Fruit fly (Drosophila melanogaster): ENCODE data around the gene CG15347.
A peak's percentile ranks its signal among the peaks of the same experiment; 100 is the strongest.

The CG15347 gene

DNA sequence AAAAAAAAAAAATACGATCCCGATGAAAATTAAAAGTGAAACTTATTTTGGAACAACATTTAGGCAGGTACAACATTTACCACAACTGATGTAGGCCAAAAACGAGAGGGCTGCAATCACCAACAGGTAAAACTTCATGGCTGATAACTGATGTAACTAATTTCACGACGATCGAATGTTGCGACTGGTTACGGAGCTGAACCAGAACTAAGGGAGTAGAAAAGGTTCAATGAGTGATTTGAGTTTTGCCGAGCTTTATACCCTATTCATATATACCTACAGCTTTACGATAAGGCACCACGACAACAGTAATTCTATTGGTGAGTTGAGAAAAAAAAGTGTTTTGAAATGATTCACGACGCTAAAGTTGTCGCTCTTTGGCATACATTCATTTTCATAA lies at the start of gene CG15347:
Gene CG15347, minus strand, starts transcription at position 213 of the 400 bp plus-strand sequence.
- no peak for TF ChIP-seq ttk (optimal IDR thresholded peaks at IDR 0.05)

DNA sequence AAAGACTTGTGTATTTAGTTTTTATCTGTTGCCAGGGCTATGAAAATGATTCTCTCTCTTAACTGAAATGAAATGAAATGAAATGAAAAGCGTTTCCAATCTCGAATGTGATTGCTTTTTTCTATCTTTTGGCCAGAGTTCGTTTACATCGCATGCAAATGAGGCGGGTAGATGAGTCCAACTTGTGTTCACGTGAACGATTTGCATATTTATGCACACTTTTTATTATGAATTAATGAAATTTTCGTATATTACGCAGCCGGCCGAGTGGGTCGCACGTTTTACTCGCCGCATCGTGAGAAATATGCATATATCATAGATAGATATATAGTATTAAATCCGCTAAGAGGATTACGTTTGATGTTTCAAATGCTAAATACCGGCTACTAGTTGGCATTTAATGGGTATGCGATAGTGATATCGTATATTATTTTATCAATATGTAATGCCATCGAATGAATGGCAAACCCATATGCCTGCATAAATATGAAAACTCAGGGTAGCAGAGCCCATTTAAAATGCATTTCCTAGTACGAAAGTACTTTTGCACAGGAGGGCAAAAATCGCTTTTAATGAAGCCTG lies 44.4 kb upstream of the CG15347 start:
- TF ChIP-seq Sin3A (optimal IDR thresholded peaks at IDR 0.05) (no peak), ttk (optimal IDR thresholded peaks at IDR 0.05) (no peak), insv (optimal IDR thresholded peaks at IDR 0.05) (no peak), Myc (optimal IDR thresholded peaks at IDR 0.05) (no peak), psq (optimal IDR thresholded peaks at IDR 0.05) (no peak), h (optimal IDR thresholded peaks at IDR 0.05) (no peak)

DNA sequence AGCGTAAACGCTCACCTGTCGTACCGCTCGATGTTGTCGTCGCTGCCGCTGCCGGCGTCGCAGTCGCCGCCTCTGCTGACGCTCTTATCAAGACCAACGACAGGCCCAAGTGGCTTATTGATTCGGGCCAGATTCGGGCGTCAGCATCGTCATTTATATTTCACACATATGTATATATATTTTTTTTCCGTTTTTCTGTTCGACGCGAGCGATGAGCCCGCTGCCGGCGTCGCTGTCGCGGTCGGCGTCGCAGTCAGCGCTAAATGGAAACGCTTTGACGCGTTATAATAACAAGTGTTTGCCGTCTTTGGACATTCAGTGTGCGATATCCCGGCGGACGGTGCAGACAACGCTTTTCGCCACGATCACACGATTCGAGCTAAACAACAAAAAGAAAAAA lies 41.4 kb upstream of the CG15347 start:
- TF ChIP-seq Myc (optimal IDR thresholded peaks at IDR 0.05), result no peak

DNA sequence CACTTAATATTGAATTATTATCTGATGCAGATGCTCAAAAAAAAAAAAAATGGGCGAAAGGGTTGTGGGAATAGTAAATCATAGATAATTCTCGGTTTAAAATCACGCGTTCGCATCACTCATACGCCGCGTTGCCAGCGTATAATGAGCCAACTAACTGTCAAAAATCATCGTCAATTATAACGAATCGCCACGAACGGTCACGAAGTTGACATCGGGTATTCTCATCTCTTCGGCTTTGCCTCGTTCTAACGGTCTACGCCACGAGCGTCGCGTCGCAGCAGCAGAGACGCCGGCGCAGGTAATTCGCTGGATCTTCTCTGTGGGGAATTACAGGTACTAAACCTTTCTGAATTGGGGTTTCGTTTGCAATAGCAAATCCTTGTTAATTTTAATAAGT lies 40.7 kb upstream of the CG15347 start:
- TF ChIP-seq h (optimal IDR thresholded peaks at IDR 0.05), result no peak

DNA sequence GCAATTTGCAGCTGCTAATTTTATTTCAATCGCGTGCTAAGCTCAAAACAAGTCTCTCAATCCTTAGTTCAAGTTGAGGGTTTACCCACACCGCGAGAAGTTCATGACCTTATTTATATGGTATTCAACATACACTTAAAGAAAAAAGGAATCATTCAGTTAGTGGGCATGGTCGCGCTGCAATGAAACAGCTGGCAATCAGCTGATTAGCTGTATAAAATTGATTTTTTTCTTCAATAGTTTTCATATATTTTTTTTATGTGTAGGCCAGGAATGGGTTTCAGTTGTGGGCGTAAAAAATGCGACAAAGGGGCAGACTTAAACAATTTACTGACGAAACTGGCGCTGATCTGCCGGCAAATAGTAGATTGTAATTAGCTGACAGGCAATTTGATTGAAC lies 38.5 kb upstream of the CG15347 start:
- no peak for TF ChIP-seq ttk (optimal IDR thresholded peaks at IDR 0.05)
- TF ChIP-seq h (optimal IDR thresholded peaks at IDR 0.05), result no peak
- TF ChIP-seq insv (optimal IDR thresholded peaks at IDR 0.05), result no peak
- TF ChIP-seq Sin3A (optimal IDR thresholded peaks at IDR 0.05), result no peak
- TF ChIP-seq Myc (optimal IDR thresholded peaks at IDR 0.05), result no peak
- TF ChIP-seq psq (optimal IDR thresholded peaks at IDR 0.05), result no peak

DNA sequence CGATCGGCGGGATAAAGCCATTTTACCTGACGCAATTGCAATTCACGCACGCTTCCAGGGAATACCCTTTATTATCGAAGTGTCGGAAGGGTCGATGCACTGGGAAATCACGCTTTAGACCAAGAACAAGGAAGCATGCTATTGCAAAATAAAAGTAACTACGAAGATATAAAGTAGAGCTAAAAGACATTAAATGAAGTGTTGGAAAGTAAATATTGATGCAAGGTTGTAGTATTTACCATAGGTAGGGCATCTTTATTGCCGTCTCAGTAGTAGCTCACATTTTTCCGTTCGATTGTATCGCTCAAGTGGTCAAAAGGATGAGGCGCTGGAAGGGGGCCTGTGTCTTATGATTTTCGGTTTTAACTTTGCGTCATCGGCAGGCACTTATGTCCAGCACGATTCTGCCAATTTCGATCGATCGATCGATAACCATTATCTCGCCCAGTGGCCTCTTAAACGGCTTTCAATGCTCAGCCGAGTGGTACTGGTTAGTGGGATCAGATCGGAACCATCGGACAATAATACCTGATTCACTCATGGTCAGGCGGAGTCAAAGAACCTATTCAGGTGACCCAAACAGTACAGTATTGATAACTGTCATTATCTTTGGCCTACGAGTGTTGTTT lies 37.0 kb upstream of the CG15347 start:
- TF ChIP-seq Myc (optimal IDR thresholded peaks at IDR 0.05), result no peak

DNA sequence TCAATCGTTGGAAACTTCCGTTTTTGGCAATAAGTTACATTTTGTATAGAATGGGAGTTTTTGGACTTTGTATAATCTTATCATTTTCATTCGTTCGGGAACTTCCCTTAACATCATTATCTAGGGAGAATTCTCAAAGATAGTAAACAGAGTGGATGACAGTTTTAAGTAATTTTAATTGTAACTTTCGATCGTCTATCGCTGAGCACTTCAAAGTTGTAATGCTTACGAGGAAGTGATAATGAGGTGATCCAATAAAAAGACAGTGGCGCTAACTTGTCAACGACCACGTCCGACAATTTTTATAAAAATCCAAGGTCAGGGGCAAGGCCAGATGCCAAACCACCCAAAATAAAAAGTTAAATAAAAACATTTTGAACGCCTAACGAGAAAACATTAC lies 35.7 kb upstream of the CG15347 start:
- TF ChIP-seq ttk (optimal IDR thresholded peaks at IDR 0.05) (no peak), Myc (optimal IDR thresholded peaks at IDR 0.05) (no peak), Sin3A (optimal IDR thresholded peaks at IDR 0.05) (no peak), insv (optimal IDR thresholded peaks at IDR 0.05) (no peak), psq (optimal IDR thresholded peaks at IDR 0.05) (no peak), h (optimal IDR thresholded peaks at IDR 0.05) (no peak)

DNA sequence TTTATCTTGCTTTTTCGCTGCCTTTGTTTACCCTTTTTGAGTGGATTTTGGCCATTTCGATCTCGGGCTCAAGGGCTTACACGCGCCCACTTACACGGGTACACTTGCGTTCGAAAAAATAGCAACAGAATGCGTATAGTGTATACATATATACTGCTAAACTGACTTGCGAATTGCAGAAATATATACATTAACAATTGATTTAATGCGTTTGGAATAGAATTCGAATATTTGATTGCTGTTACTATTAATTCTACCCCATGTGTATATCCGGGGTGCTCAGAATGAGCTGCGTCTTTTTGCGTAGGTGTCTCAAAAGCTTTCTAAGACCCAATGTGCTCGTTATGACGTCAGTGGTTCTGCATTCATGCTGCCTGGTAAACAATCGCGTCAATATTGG lies 32.8 kb upstream of the CG15347 start:
- TF ChIP-seq h (optimal IDR thresholded peaks at IDR 0.05) (no peak), Myc (optimal IDR thresholded peaks at IDR 0.05) (no peak), Sin3A (optimal IDR thresholded peaks at IDR 0.05) (no peak), psq (optimal IDR thresholded peaks at IDR 0.05) (no peak), insv (optimal IDR thresholded peaks at IDR 0.05) (no peak), ttk (optimal IDR thresholded peaks at IDR 0.05) (no peak)

DNA sequence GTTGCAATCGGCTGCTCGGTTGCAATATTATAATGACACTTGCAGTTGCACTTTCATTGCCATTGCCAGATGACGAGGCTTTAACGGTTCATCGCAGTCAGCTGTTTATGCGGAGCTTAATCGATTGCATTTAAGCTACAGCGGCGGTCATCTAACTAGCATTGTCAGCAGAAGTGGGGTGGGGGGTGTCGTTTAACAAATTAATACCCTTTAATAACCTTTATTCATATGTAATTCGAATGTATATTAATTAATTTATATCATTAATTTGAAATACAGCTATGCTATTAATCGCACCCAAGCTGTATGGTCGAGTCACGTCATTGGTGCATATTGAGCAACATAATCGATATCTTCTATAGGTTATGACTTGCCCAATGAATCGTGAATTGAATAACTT lies 32.2 kb upstream of the CG15347 start:
- no peak for TF ChIP-seq h (optimal IDR thresholded peaks at IDR 0.05)
- no peak for TF ChIP-seq Sin3A (optimal IDR thresholded peaks at IDR 0.05)
- no peak for TF ChIP-seq ttk (optimal IDR thresholded peaks at IDR 0.05)
- TF ChIP-seq insv (optimal IDR thresholded peaks at IDR 0.05), result no peak
- TF ChIP-seq psq (optimal IDR thresholded peaks at IDR 0.05), result no peak
- TF ChIP-seq Myc (optimal IDR thresholded peaks at IDR 0.05), result no peak

DNA sequence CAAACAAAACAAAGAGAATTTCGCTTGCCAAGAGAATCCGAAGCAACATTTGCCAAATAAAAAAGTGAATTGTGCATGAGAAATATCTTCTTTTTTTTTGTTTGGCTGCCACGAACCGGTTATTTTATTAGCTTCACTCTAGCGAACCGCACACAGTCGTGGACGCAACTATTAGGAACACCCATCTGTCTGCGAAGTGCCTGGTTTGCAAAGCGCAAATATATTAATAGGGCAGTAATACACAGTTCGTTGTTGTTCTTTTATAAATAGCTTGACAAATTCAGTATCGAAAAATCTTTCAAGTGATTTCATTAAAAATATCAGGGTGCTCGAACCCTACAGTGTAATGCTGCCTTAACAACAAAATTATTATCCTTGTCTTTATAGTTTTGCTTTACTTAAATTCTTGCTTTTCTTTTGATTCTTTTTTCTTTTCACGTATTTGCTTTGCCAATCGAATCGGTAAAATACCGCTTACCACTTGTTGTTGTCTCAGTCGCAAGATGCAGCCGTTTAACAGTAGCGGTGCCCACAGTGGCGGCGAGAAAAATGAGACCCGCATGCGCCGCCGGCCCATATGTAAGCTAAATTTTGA lies 30.9 kb upstream of the CG15347 start:
- TF ChIP-seq Sin3A (optimal IDR thresholded peaks at IDR 0.05) (no peak), insv (optimal IDR thresholded peaks at IDR 0.05) (peak; percentile 25), h (optimal IDR thresholded peaks at IDR 0.05) (peak; percentile 9), ttk (optimal IDR thresholded peaks at IDR 0.05) (no peak), psq (optimal IDR thresholded peaks at IDR 0.05) (no peak), Myc (optimal IDR thresholded peaks at IDR 0.05) (no peak)

DNA sequence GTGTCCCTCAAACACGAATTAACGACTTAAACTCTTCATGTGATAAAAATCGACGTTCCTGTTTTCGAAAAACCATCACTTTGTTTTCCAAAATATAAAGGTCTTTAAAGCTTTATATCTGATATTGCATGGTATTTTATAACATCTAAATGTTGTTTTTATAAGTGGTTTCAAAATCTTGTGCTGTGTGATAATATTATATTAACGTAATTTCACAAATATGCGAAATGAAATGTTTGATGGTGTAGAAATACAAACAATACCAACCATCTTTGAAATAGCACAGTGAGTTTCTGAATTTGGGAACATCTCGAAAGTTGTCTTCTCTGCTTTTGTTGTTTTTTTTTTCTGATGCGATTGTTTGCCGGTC lies 30.3 kb upstream of the CG15347 start:
- TF ChIP-seq Sin3A (optimal IDR thresholded peaks at IDR 0.05) (no peak), h (optimal IDR thresholded peaks at IDR 0.05) (no peak), psq (optimal IDR thresholded peaks at IDR 0.05) (no peak), ttk (optimal IDR thresholded peaks at IDR 0.05) (no peak), Myc (optimal IDR thresholded peaks at IDR 0.05) (no peak), insv (optimal IDR thresholded peaks at IDR 0.05) (no peak)

DNA sequence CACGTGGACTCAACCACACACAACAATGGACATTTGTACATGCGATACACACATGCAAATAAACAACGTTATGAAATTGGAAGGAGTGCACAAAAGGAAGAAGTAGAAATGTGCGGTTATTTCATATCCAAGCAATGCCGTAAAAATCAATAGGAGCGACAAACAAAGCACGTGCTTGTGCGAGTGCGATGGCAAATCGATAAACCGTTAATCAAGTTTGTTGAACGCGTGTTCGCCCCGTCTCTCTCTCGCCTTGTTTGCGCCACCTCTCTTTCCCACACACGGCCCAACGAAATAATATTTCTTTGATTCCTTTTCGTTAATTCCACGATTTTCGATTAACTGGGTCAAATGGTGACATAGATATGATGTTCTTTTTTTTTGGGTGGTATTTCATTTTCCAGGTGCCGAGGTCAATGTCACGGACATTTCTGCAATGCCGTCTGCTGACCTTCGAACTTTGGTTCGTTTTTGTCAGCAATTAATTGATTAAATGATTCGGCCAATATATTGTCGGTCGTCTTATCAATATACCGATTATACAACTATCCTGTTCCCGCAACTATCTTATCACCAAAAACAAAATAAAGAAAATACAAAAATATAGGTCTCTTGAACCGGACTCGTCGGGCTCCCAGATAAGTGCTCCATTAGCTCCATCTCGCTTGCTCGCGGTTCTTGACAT lies 29.7 kb upstream of the CG15347 start:
- TF ChIP-seq Sin3A (optimal IDR thresholded peaks at IDR 0.05) (no peak), ttk (optimal IDR thresholded peaks at IDR 0.05) (no peak), insv (optimal IDR thresholded peaks at IDR 0.05) (no peak), Myc (optimal IDR thresholded peaks at IDR 0.05) (no peak), h (optimal IDR thresholded peaks at IDR 0.05) (no peak), psq (optimal IDR thresholded peaks at IDR 0.05) (no peak)

DNA sequence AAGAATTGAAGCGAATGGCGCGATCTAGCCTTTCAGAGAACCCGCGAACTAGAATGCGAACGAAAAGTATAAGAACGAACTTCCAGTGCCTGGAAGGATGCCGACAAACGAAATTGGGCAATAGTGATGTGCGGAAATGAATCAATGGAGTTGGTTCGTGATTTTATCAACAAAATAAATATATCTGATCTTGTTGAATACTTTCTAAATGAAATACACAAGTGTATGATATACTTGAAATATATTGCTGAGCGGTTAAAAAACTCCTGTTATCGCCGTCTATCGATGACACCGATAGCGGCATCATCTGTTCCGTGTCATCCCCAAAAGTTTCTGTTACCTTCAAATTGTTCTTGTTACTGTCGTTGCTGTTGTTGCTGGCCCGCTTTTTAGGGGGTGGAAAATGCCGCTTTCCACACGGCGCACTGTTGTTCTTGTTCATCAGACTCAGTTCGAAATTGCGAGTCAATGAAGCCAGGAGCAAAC lies 28.8 kb upstream of the CG15347 start, which contains the start of gene otu:
Gene otu, minus strand, starts transcription at position 51 of the 486 bp plus-strand sequence.
- TF ChIP-seq h (optimal IDR thresholded peaks at IDR 0.05) (no peak), insv (optimal IDR thresholded peaks at IDR 0.05) (no peak), ttk (optimal IDR thresholded peaks at IDR 0.05) (no peak), psq (optimal IDR thresholded peaks at IDR 0.05) (no peak), Myc (optimal IDR thresholded peaks at IDR 0.05) (no peak), Sin3A (optimal IDR thresholded peaks at IDR 0.05) (no peak)
